Fruit fly (Drosophila melanogaster) whole organism, embryonic: ENCODE measurements around the gene Tre1.

Experiments used
- Antp ChIP-seq: fragments of 200-800 bp; sonication (Bioruptor generic); optimal IDR thresholded peaks from 3 replicates; lab custom pipeline; 2016; ENCODE audit warnings: missing biosample characterization, missing genetic modification characterization
- C15 ChIP-seq: fragments of 200-800 bp; sonication (Bioruptor generic); IDR thresholded peaks from 3 replicates; pipeline ENCODE4 v1.3.6; 2022; ENCODE audit warnings: missing biosample characterization, missing genetic modification characterization
- CG10147 ChIP-seq: fragments of 200-800 bp; sonication (Bioruptor generic); optimal IDR thresholded peaks from 2 replicates; lab custom pipeline; 2019; ENCODE audit warnings: missing biosample characterization, mild to moderate bottlenecking, missing genetic modification characterization, moderate library complexity
- CG10321 ChIP-seq: fragments of 200-800 bp; sonication (Bioruptor generic); IDR thresholded peaks from 2 replicates; pipeline ENCODE4 v1.3.6; 2022; ENCODE audit warnings: missing biosample characterization, missing genetic modification characterization
- CG10431 ChIP-seq: fragments of 200-800 bp; sonication (Bioruptor generic); optimal IDR thresholded peaks from 3 replicates; lab custom pipeline; 2018; ENCODE audit warnings: missing biosample characterization, mild to moderate bottlenecking, missing genetic modification characterization
- CG12071 ChIP-seq: fragments of 200-800 bp; sonication (Bioruptor generic); optimal IDR thresholded peaks from 3 replicates; lab custom pipeline; 2018; ENCODE audit warnings: missing biosample characterization, mild to moderate bottlenecking, missing genetic modification characterization
- CG12659 ChIP-seq: fragments of 200-800 bp; sonication (Bioruptor generic); optimal IDR thresholded peaks from 3 replicates; lab custom pipeline; 2017; ENCODE audit warnings: mild to moderate bottlenecking, missing biosample characterization, missing genetic modification reagents, missing genetic modification characterization
- CG12744 ChIP-seq: fragments of 200-800 bp; sonication (Bioruptor generic); optimal IDR thresholded peaks from 2 replicates; lab custom pipeline; 2016; ENCODE audit warnings: missing biosample characterization, missing genetic modification characterization
- CG15011 ChIP-seq: fragments of 200-800 bp; sonication (Bioruptor generic); optimal IDR thresholded peaks from 3 replicates; lab custom pipeline; 2018; ENCODE audit warnings: missing biosample characterization, mild to moderate bottlenecking, missing genetic modification characterization
- CG16813 ChIP-seq: fragments of 200-800 bp; sonication (Bioruptor generic); IDR thresholded peaks from 3 replicates; pipeline ENCODE4 v1.3.6; 2022; ENCODE audit warnings: missing biosample characterization, missing genetic modification characterization; ENCODE audit not compliant: partially characterized antibody
- CG17361 ChIP-seq: fragments of 200-800 bp; sonication (Bioruptor generic); IDR thresholded peaks from 3 replicates; pipeline ENCODE4 v1.3.6; 2022; ENCODE audit warnings: missing biosample characterization, missing genetic modification characterization
- CG32767 ChIP-seq: fragments of 200-800 bp; sonication (Bioruptor generic); IDR thresholded peaks from 2 replicates; pipeline ENCODE4 v1.3.6; 2022; ENCODE audit warnings: missing biosample characterization, missing genetic modification characterization
- CG3838 ChIP-seq: fragments of 200-800 bp; sonication (Bioruptor generic); optimal IDR thresholded peaks from 3 replicates; lab custom pipeline; 2016; ENCODE audit warnings: missing biosample characterization, missing genetic modification characterization
- CG4282 ChIP-seq: fragments of 200-800 bp; sonication (Bioruptor generic); optimal IDR thresholded peaks from 2 replicates; lab custom pipeline; 2016; ENCODE audit warnings: missing biosample characterization, missing genetic modification characterization
- CG4730 ChIP-seq: fragments of 200-800 bp; sonication (Bioruptor generic); IDR thresholded peaks from 2 replicates; pipeline ENCODE4 v1.3.6; 2022; ENCODE audit warnings: missing biosample characterization, missing genetic modification characterization
- CG6272 ChIP-seq: fragments of 200-800 bp; sonication (Bioruptor generic); IDR thresholded peaks from 2 replicates; pipeline ENCODE4 v1.3.6; 2022; ENCODE audit warnings: missing biosample characterization, missing genetic modification characterization
- CG8089 ChIP-seq: fragments of 200-800 bp; sonication (Bioruptor generic); optimal IDR thresholded peaks from 3 replicates; lab custom pipeline; 2016; ENCODE audit warnings: missing biosample characterization, missing genetic modification characterization
- CG9215 ChIP-seq: fragments of 200-800 bp; sonication (Bioruptor generic); IDR thresholded peaks from 2 replicates; pipeline ENCODE4 v1.3.6; 2022; ENCODE audit warnings: missing biosample characterization, missing genetic modification characterization
- CTCF ChIP-seq: fragments of 200-800 bp; sonication (Bioruptor generic); optimal IDR thresholded peaks from 2 replicates; lab custom pipeline; 2017; ENCODE audit warnings: missing biosample characterization, mild to moderate bottlenecking, missing genetic modification characterization, moderate library complexity
- CoRest ChIP-seq: fragments of 200-800 bp; sonication (Bioruptor generic); optimal IDR thresholded peaks from 3 replicates; lab custom pipeline; 2018; ENCODE audit warnings: missing biosample characterization, mild to moderate bottlenecking, missing genetic modification characterization, moderate library complexity
- Doc2 ChIP-seq: fragments of 200-800 bp; sonication (Bioruptor generic); IDR thresholded peaks from 2 replicates; pipeline ENCODE4 v1.3.6; 2022; ENCODE audit warnings: missing biosample characterization, missing genetic modification characterization
- Eip74EF ChIP-seq, 2 experiments: fragments of 200-800 bp in 1 of 2; fragments of >200 bp in 1 of 2; sonication (Bioruptor generic) in 1 of 2; optimal IDR thresholded peaks; 2 replicates each; lab custom pipeline; 2017 to 2019; ENCODE audit warnings: missing biosample characterization in 2 of 2, missing genetic modification characterization in 2 of 2, mild to moderate bottlenecking in 1 of 2, moderate library complexity in 1 of 2
- Fer1 ChIP-seq: fragments of 200-800 bp; sonication (Bioruptor generic); optimal IDR thresholded peaks from 2 replicates; lab custom pipeline; 2017; ENCODE audit warnings: missing biosample characterization, mild to moderate bottlenecking, missing genetic modification characterization
- HmgD ChIP-seq: fragments of 200-800 bp; sonication (Bioruptor generic); optimal IDR thresholded peaks from 3 replicates; lab custom pipeline; 2016; ENCODE audit warnings: missing biosample characterization, missing genetic modification characterization
- Hsf ChIP-seq: fragments of 200-800 bp; sonication (Bioruptor generic); optimal IDR thresholded peaks from 3 replicates; lab custom pipeline; 2016; ENCODE audit warnings: missing biosample characterization, missing genetic modification characterization
- Lpt ChIP-seq: fragments of >200 bp; optimal IDR thresholded peaks from 2 replicates; lab custom pipeline; 2018; ENCODE audit warnings: missing biosample characterization, missing genetic modification characterization
- NFAT ChIP-seq: fragments of 200-800 bp; sonication (Bioruptor generic); IDR thresholded peaks from 2 replicates; pipeline ENCODE4 v1.3.6; 2022; ENCODE audit warnings: missing biosample characterization, missing genetic modification characterization
- Sox100B ChIP-seq: fragments of 200-800 bp; sonication (Bioruptor generic); optimal IDR thresholded peaks from 3 replicates; lab custom pipeline; 2018; ENCODE audit warnings: missing biosample characterization, mild to moderate bottlenecking, missing genetic modification characterization
- Spps ChIP-seq: fragments of 200-800 bp; sonication (Bioruptor generic); optimal IDR thresholded peaks from 2 replicates; lab custom pipeline; 2018; ENCODE audit warnings: missing biosample characterization, mild to moderate bottlenecking, missing genetic modification characterization
- Sry-β ChIP-seq: fragments of 200-800 bp; sonication (Bioruptor generic); optimal IDR thresholded peaks from 2 replicates; lab custom pipeline; 2018; ENCODE audit warnings: missing biosample characterization, mild to moderate bottlenecking, missing genetic modification characterization, moderate library complexity
- Sry-δ ChIP-seq: fragments of 200-800 bp; sonication (Bioruptor generic); optimal IDR thresholded peaks from 2 replicates; lab custom pipeline; 2016; ENCODE audit warnings: missing biosample characterization, missing genetic modification characterization
- Tbp ChIP-seq: fragments of >200 bp; optimal IDR thresholded peaks from 2 replicates; lab custom pipeline; 2018; ENCODE audit warnings: missing biosample characterization, missing genetic modification characterization
- Usf ChIP-seq: fragments of 200-800 bp; sonication (Bioruptor generic); optimal IDR thresholded peaks from 2 replicates; lab custom pipeline; 2017; ENCODE audit warnings: missing genotype, missing biosample characterization, missing genetic modification characterization
- ap ChIP-seq: fragments of 200-800 bp; sonication (Bioruptor generic); IDR thresholded peaks from 2 replicates; pipeline ENCODE4 v1.3.6; 2022; ENCODE audit warnings: missing biosample characterization, missing genetic modification characterization
- ase ChIP-seq: fragments of 200-800 bp; sonication (Bioruptor generic); IDR thresholded peaks from 3 replicates; pipeline ENCODE4 v1.3.6; 2022; ENCODE audit warnings: missing biosample characterization, missing genetic modification characterization
- bowl ChIP-seq: fragments of 200-800 bp; sonication (Bioruptor generic); IDR thresholded peaks from 2 replicates; pipeline ENCODE4 v1.3.6; 2022; ENCODE audit warnings: missing biosample characterization, missing genetic modification characterization
- bsh ChIP-seq, 2 experiments: fragments of 200-800 bp; sonication (Bioruptor generic); optimal IDR thresholded peaks; 2 replicates each; lab custom pipeline; 2017 to 2018; ENCODE audit warnings: mild to moderate bottlenecking in 2 of 2, missing biosample characterization in 2 of 2, missing genetic modification characterization in 2 of 2, moderate library complexity in 1 of 2
- croc ChIP-seq: fragments of 200-800 bp; sonication (Bioruptor generic); conservative IDR thresholded peaks from 3 replicates; pipeline ENCODE4 v1.3.6; 2022; ENCODE audit warnings: missing biosample characterization, missing genetic modification characterization
- crol ChIP-seq: fragments of 200-800 bp; sonication (Bioruptor generic); IDR thresholded peaks from 2 replicates; pipeline ENCODE4 v1.3.6; 2022; ENCODE audit warnings: missing biosample characterization, missing genetic modification characterization
- da ChIP-seq: fragments of 200-800 bp; sonication (Bioruptor generic); optimal IDR thresholded peaks from 2 replicates; lab custom pipeline; 2016; ENCODE audit warnings: missing biosample characterization, missing genetic modification characterization
- eve ChIP-seq, 2 experiments: fragments of >200 bp; optimal IDR thresholded peaks; 2 replicates each; lab custom pipeline; 2017; ENCODE audit warnings: missing biosample characterization in 2 of 2, missing genetic modification characterization in 2 of 2
- hb ChIP-seq: fragments of 200-800 bp; sonication (Bioruptor generic); IDR thresholded peaks from 3 replicates; pipeline ENCODE4 v1.3.6; 2022; ENCODE audit warnings: missing biosample characterization, missing genetic modification characterization; ENCODE audit not compliant: partially characterized antibody
- inv ChIP-seq: fragments of 200-800 bp; sonication (Bioruptor generic); IDR thresholded peaks from 2 replicates; pipeline ENCODE4 v1.3.6; 2022; ENCODE audit warnings: missing biosample characterization, missing genetic modification characterization; ENCODE audit not compliant: partially characterized antibody
- jigr1 ChIP-seq: fragments of 200-800 bp; sonication (Bioruptor generic); IDR thresholded peaks from 3 replicates; pipeline ENCODE4 v1.3.6; 2022; ENCODE audit warnings: missing biosample characterization, missing genetic modification characterization
- lbe ChIP-seq: fragments of 200-800 bp; sonication (Bioruptor generic); optimal IDR thresholded peaks from 2 replicates; lab custom pipeline; 2016; ENCODE audit warnings: missing biosample characterization, mild to moderate bottlenecking, missing genetic modification characterization
- pan ChIP-seq, 4 experiments: fragments of >200 bp in 3 of 4; fragments of 200-800 bp in 1 of 4; sonication (Bioruptor generic) in 1 of 4; optimal IDR thresholded peaks in 3 of 4; IDR thresholded peaks in 1 of 4; 2 replicates each; pipeline versions ENCODE4 v1.3.6 to Lab custom; 2017 to 2022; ENCODE audit warnings: missing biosample characterization in 2 of 4, missing genetic modification characterization in 2 of 4, mixed read lengths in 1 of 4
- sc ChIP-seq, 3 experiments: fragments of >200 bp in 2 of 3; fragments of 200-800 bp in 1 of 3; sonication (Bioruptor generic) in 1 of 3; optimal IDR thresholded peaks; 2 replicates in 2 of 3; 3 replicates in 1 of 3; lab custom pipeline; 2017; ENCODE audit warnings: mild to moderate bottlenecking in 1 of 3, missing biosample characterization in 1 of 3, missing genetic modification characterization in 1 of 3, missing genetic modification reagents in 1 of 3
- scrt ChIP-seq: fragments of 200-800 bp; sonication (Bioruptor generic); optimal IDR thresholded peaks from 2 replicates; lab custom pipeline; 2018; ENCODE audit warnings: missing biosample characterization, mild to moderate bottlenecking, missing genetic modification characterization, moderate library complexity
- sd ChIP-seq: fragments of 200-800 bp; sonication (Bioruptor generic); optimal IDR thresholded peaks from 3 replicates; lab custom pipeline; 2018; ENCODE audit warnings: missing biosample characterization, mild to moderate bottlenecking, missing genetic modification characterization, moderate library complexity
- yki ChIP-seq: fragments of >200 bp; optimal IDR thresholded peaks from 3 replicates; lab custom pipeline; 2018

Tre1 gene

DNA sequence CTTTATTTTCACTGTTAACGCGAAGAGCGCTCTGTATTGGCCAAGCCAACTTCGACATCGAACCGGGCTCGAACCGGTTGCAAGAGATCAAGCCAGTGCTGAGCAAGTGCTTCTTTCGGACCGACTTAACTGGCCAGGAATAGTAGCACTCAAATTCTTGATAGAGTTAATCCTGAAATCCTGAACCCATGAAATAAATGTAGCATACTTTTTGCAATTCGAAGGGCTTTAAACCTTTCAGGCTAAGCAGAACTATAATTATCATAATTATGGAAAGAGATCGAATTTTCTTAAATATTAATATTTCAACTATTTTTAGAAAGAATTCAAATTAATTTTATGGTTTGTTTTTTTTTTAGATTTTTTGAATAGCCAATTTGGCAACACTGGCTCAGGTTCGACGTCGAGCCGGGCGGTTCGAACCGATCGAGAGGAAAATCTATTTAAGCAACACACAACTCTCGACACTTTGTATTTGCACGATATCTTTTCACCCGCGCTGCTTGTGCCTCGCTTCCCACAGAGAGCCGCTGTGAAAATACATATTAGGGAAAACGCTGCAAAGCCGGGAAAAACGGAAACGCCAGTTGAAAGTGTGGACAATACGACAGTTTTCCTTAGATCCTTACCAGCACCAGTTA is 18.4 kb upstream of the Tre1 start, which contains the start of gene AdamTS-B (continued):
- 0 out of 2 replicates have a peak, but pooled peaks have one; percentile 13 for TF ChIP-seq ap (GFP tag; lab: Robert Waterston, UW)
- no peak for TF ChIP-seq CG8089 (GFP tag; lab: Kevin White, UChicago)
- no peak for TF ChIP-seq CG4730 (GFP tag; lab: Robert Waterston, UW)
- no peak for TF ChIP-seq Spps (tag; lab: Kevin White, UChicago)
- no peak for TF ChIP-seq scrt (GFP tag; lab: Kevin White, UChicago)
- TF ChIP-seq sd (tag; lab: Kevin White, UChicago), result no peak
- TF ChIP-seq Fer1 (GFP tag; lab: Kevin White, UChicago), result peak; percentile 59
- no peak for TF ChIP-seq HmgD (GFP tag; lab: Kevin White, UChicago)
- no peak for TF ChIP-seq ase (GFP tag; lab: Robert Waterston, UW)
- TF ChIP-seq CTCF (GFP tag; lab: Kevin White, UChicago), result no peak
- no peak for TF ChIP-seq NFAT (GFP tag; lab: Robert Waterston, UW)
- peak; percentile 7 for TF ChIP-seq lbe (GFP tag; lab: Kevin White, UChicago)
- no peak for TF ChIP-seq Eip74EF (GFP tag; optimal IDR thresholded peaks at IDR 0.05; lab: Kevin White, UChicago)
- peak; percentile 47 for TF ChIP-seq CG10147 (GFP tag; lab: Kevin White, UChicago)
- peak; percentile 40 for TF ChIP-seq Hsf (GFP tag; lab: Kevin White, UChicago)
- no peak for TF ChIP-seq C15 (GFP tag; lab: Robert Waterston, UW)
- TF ChIP-seq bowl, result peak; percentile 12; the same call in 1 of the 2 replicates
- TF ChIP-seq da (GFP tag; lab: Kevin White, UChicago), result no peak
- no peak for TF ChIP-seq hb
- no peak for TF ChIP-seq CG12071 (GFP tag; lab: Kevin White, UChicago)
- no peak for TF ChIP-seq CG3838 (GFP tag; lab: Kevin White, UChicago)
- TF ChIP-seq Sox100B (GFP tag; lab: Kevin White, UChicago), result peak; percentile 58
- no peak for TF ChIP-seq CG15011 (GFP tag; lab: Kevin White, UChicago)
- no peak for TF ChIP-seq Sry-δ
- TF ChIP-seq Sry-β, result peak; percentile 88
- 0 out of 2 replicates have a peak, but pooled peaks have one; percentile 27 for TF ChIP-seq CG32767 (GFP tag; lab: Robert Waterston, UW)
- no peak for TF ChIP-seq yki (lab: Kevin White, UChicago)
- no peak for TF ChIP-seq CG6272 (GFP tag; lab: Robert Waterston, UW)
- no peak for TF ChIP-seq CG10431 (GFP tag; lab: Kevin White, UChicago)
- TF ChIP-seq bsh (GFP tag; optimal IDR thresholded peaks at IDR 0.05; lab: Kevin White, UChicago), result peak; percentile 46 to 47
- TF ChIP-seq CoRest (tag; lab: Kevin White, UChicago), result peak; percentile 69
- no peak for TF ChIP-seq CG4282 (GFP tag; lab: Kevin White, UChicago)
- TF ChIP-seq Doc2 (GFP tag; lab: Robert Waterston, UW), result no peak
- no peak for TF ChIP-seq crol (GFP tag; lab: Robert Waterston, UW)
- TF ChIP-seq pan (optimal IDR thresholded peaks at IDR 0.05; lab: Kevin White, UChicago), result no peak
- TF ChIP-seq pan (GFP tag; optimal IDR thresholded peaks at IDR 0.05 in 1 of 2, IDR thresholded peaks at IDR 0.05 in 1 of 2), result peak in 1 of 2 experiments; percentile 41
- no peak for TF ChIP-seq Lpt (GFP tag; lab: Kevin White, UChicago)
- peak; percentile 48 for TF ChIP-seq croc
- peak; percentile 17 for TF ChIP-seq Usf
- no peak for TF ChIP-seq Tbp (GFP tag; lab: Kevin White, UChicago)
- peak; percentile 28; the same call in 1 of the 2 replicates for TF ChIP-seq CG9215 (GFP tag; lab: Robert Waterston, UW)
- no peak for TF ChIP-seq CG10321 (GFP tag; lab: Robert Waterston, UW)
- TF ChIP-seq jigr1 (GFP tag; lab: Robert Waterston, UW), result no peak
- peak in 1 of 2 experiments; percentile 69 for TF ChIP-seq eve (GFP tag; optimal IDR thresholded peaks at IDR 0.05; lab: Kevin White, UChicago)
- TF ChIP-seq CG12659, result peak; percentile 41
- no peak for TF ChIP-seq CG12744 (GFP tag; lab: Kevin White, UChicago)
- TF ChIP-seq inv (GFP tag; lab: Robert Waterston, UW), result no peak
- no peak for TF ChIP-seq CG16813 (GFP tag; lab: Robert Waterston, UW)
- TF ChIP-seq sc (optimal IDR thresholded peaks at IDR 0.05; lab: Kevin White, UChicago), result no peak
- TF ChIP-seq sc (GFP tag; optimal IDR thresholded peaks at IDR 0.05; lab: Kevin White, UChicago), result no peak
- TF ChIP-seq Antp, result no peak
- peak; percentile 72 for TF ChIP-seq CG17361 (GFP tag; lab: Robert Waterston, UW)
